Worm (Caenorhabditis elegans) whole organism, L2 larva: ENCODE data around the gene T25B9.4.

Source experiments
- ZK546.5 ChIP-seq: sonication (generic microtip); optimal IDR thresholded peaks from 2 replicates; lab custom pipeline; 2017; ENCODE audit warnings: missing biosample characterization, missing genetic modification characterization
- blmp-1 ChIP-seq: sonication (generic microtip); optimal IDR thresholded peaks from 2 replicates; lab custom pipeline; 2017; ENCODE audit warnings: missing genetic modification characterization, mild to moderate bottlenecking, missing compliant biosample characterization, antibody characterized with exemption, moderate library complexity; ENCODE audit not compliant: insufficient read depth
- egl-27 ChIP-seq: sonication (generic microtip); optimal IDR thresholded peaks from 3 replicates; lab custom pipeline; 2017; ENCODE audit warnings: missing biosample characterization, missing genetic modification reagents, missing genetic modification characterization
- lin-11 ChIP-seq: fragments of 150-350 bp; sonication (generic microtip); optimal IDR thresholded peaks from 2 replicates; lab custom pipeline; 2014; ENCODE audit warnings: missing biosample characterization, missing genetic modification characterization, inconsistent platforms, mixed read lengths
- mab-5 ChIP-seq: fragments of 150-350 bp; optimal IDR thresholded peaks from 2 replicates; lab custom pipeline; 2014; ENCODE audit warnings: missing biosample characterization, missing genetic modification characterization
- nhr-12 ChIP-seq: fragments of 150-350 bp; optimal IDR thresholded peaks from 2 replicates; lab custom pipeline; 2014; ENCODE audit warnings: missing biosample characterization, missing genetic modification characterization
- skn-1 ChIP-seq: sonication (generic microtip); optimal IDR thresholded peaks from 2 replicates; lab custom pipeline; 2017; ENCODE audit warnings: missing biosample characterization, missing genetic modification characterization
- snpc-4 ChIP-seq: fragments of 150-350 bp; optimal IDR thresholded peaks from 2 replicates; lab custom pipeline; 2014; ENCODE audit warnings: missing biosample characterization, missing genetic modification characterization
- zag-1 ChIP-seq: fragments of 150-350 bp; optimal IDR thresholded peaks from 2 replicates; lab custom pipeline; 2014; ENCODE audit warnings: missing biosample characterization, missing genetic modification characterization
- ztf-11 ChIP-seq: sonication (generic microtip); optimal IDR thresholded peaks from 2 replicates; lab custom pipeline; 2017; ENCODE audit warnings: missing biosample characterization, missing genetic modification characterization

- TF ChIP-seq ZK546.5 (tag; lab: Kevin White, UChicago) (no peak), egl-27 (tag; lab: Kevin White, UChicago) (no peak), skn-1 (tag; lab: Kevin White, UChicago) (no peak), ztf-11 (tag; lab: Kevin White, UChicago) (no peak), snpc-4 (tag; lab: Kevin White, UChicago) (no peak), mab-5 (no peak), nhr-12 (no peak), lin-11 (no peak), blmp-1 (tag; lab: Kevin White, UChicago) (no peak), zag-1 (tag; lab: Kevin White, UChicago) (no peak)
These were observed 7.5 kb upstream of the T25B9.4 start, which contains the start of gene T25B9.12 for ce11 chrIV:10765053-10765452.
